Worm (Caenorhabditis elegans) whole organism, mixed stage, embryonic: ENCODE measurements around the gene igdb-3.

Experiments used
- elt-1 ChIP-seq: sonication (generic microtip); optimal IDR thresholded peaks from 2 replicates; lab custom pipeline; 2017; ENCODE audit warnings: missing genetic modification characterization, mild to moderate bottlenecking, missing compliant biosample characterization, antibody characterized with exemption, moderate library complexity, borderline replicate concordance; ENCODE audit not compliant: insufficient read depth
- lin-13 ChIP-seq: fragments of 150-350 bp; optimal IDR thresholded peaks from 2 replicates; lab custom pipeline; 2014; ENCODE audit warnings: missing biosample characterization, missing genetic modification characterization
- nhr-28 ChIP-seq: fragments of 150-350 bp; optimal IDR thresholded peaks from 2 replicates; lab custom pipeline; 2014; ENCODE audit warnings: missing biosample characterization, missing genetic modification characterization
- snpc-4 ChIP-seq: fragments of 150-350 bp; optimal IDR thresholded peaks from 2 replicates; lab custom pipeline; 2014; ENCODE audit warnings: missing biosample characterization, missing genetic modification characterization
- unc-62 ChIP-seq: fragments of 150-350 bp; optimal IDR thresholded peaks from 2 replicates; lab custom pipeline; 2014; ENCODE audit warnings: missing biosample characterization, missing genetic modification reagents, missing genetic modification characterization

DNA sequence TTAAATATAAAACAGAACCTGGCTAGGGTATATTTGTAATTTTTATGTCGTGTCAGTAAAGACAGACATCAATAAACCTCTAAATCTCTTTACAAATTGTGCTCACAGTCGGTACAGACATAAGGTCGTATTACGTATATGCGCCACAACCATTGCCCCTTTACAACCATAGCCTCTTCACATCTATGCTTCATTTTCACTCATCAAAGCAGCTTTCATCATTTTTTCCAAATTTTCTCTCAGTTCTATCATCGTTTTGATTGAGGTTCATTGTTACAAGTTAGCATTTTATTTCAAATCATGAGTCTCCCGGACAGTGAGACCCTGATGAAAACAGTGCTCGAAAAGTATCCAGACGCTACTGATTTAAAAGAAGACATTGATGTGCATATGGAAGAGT, 21.1 kb upstream of the igdb-3 start, which contains the start of gene C03B1.4:
- TF ChIP-seq unc-62 (GFP tag; lab: Kevin White, UChicago): no peak
- no peak for TF ChIP-seq elt-1 (tag; lab: Kevin White, UChicago)
- no peak for TF ChIP-seq snpc-4
- no peak for TF ChIP-seq lin-13
- no peak for TF ChIP-seq nhr-28 (tag; lab: Kevin White, UChicago)
